Worm (Caenorhabditis elegans): ENCODE data around the gene Y51A2B.4.

The Y51A2B.4 gene

ce11 chrV:18359888-18360287 is 29.1 kb downstream of the Y51A2B.4 start, which contains the start of gene C08E8.5:
TSS of gene C08E8.5 (minus strand) at chrV:18359988.
- no peak for TF ChIP-seq skn-1 (tag; optimal IDR thresholded peaks at IDR 0.05)
- TF ChIP-seq mdl-1 (tag; optimal IDR thresholded peaks at IDR 0.05), result no peak

ce11 chrV:18355742-18356141 is 33.2 kb downstream of the Y51A2B.4 start, which contains the start of gene C08E8.2:
TSS of gene C08E8.2 (minus strand) at chrV:18355842.
- TF ChIP-seq ceh-9 (tag; optimal IDR thresholded peaks at IDR 0.05) (no peak), R02D3.7 (tag; optimal IDR thresholded peaks at IDR 0.05) (no peak)

- no peak for TF ChIP-seq tbx-2 (tag; optimal IDR thresholded peaks at IDR 0.05)
- no peak for TF ChIP-seq ceh-9 (tag; optimal IDR thresholded peaks at IDR 0.05)
- TF ChIP-seq zag-1 (tag; optimal IDR thresholded peaks at IDR 0.05), result no peak
- no peak for TF ChIP-seq pqm-1 (tag; optimal IDR thresholded peaks at IDR 0.05)
- no peak for TF ChIP-seq nhr-237 (tag; optimal IDR thresholded peaks at IDR 0.05)
- no peak for TF ChIP-seq daf-12 (tag; optimal IDR thresholded peaks at IDR 0.05)
- TF ChIP-seq mdl-1 (tag; optimal IDR thresholded peaks at IDR 0.05), result no peak
- no peak for TF ChIP-seq nhr-76 (tag; optimal IDR thresholded peaks at IDR 0.05)
These were observed 34.6 kb downstream of the Y51A2B.4 start for ce11 chrV:18354299-18354698.

ce11 chrV:18350721-18351120 is 38.2 kb downstream of the Y51A2B.4 start, which contains the start of gene C08E8.11:
TSS of gene C08E8.11 (plus strand) at chrV:18351021.
- TF ChIP-seq R02D3.7 (tag; optimal IDR thresholded peaks at IDR 0.05), result no peak
- TF ChIP-seq lsy-12 (tag; optimal IDR thresholded peaks at IDR 0.05), result no peak
- no peak for TF ChIP-seq sea-2 (GFP tag; optimal IDR thresholded peaks at IDR 0.05)
- TF ChIP-seq nhr-25 (tag; optimal IDR thresholded peaks at IDR 0.05), result no peak
- no peak for TF ChIP-seq ceh-82 (tag; optimal IDR thresholded peaks at IDR 0.05)
- TF ChIP-seq nhr-237 (tag; optimal IDR thresholded peaks at IDR 0.05), result no peak
- no peak for TF ChIP-seq snpc-4 (tag; optimal IDR thresholded peaks at IDR 0.05)
- TF ChIP-seq ama-1 (optimal IDR thresholded peaks at IDR 0.05), result no peak
- no peak for TF ChIP-seq nhr-77 (tag; optimal IDR thresholded peaks at IDR 0.05)
- no peak for TF ChIP-seq mml-1 (tag; optimal IDR thresholded peaks at IDR 0.05)
- no peak for TF ChIP-seq skn-1 (tag; optimal IDR thresholded peaks at IDR 0.05)
- TF ChIP-seq aly-2 (tag; optimal IDR thresholded peaks at IDR 0.05), result no peak
- no peak for TF ChIP-seq pqm-1 (tag; optimal IDR thresholded peaks at IDR 0.05)
- no peak for TF ChIP-seq fkh-10 (GFP tag; optimal IDR thresholded peaks at IDR 0.05)
- TF ChIP-seq ceh-16 (tag; optimal IDR thresholded peaks at IDR 0.05), result no peak
- no peak for TF ChIP-seq unc-62 (GFP tag; optimal IDR thresholded peaks at IDR 0.05)
- no peak for TF ChIP-seq ztf-11 (tag; optimal IDR thresholded peaks at IDR 0.05)
- no peak for TF ChIP-seq fkh-2 (tag; optimal IDR thresholded peaks at IDR 0.05)

- TF ChIP-seq pha-4 (tag; optimal IDR thresholded peaks at IDR 0.05), result no peak
- TF ChIP-seq snpc-4 (tag; optimal IDR thresholded peaks at IDR 0.05), result no peak
- TF ChIP-seq sea-2 (GFP tag; optimal IDR thresholded peaks at IDR 0.05), result no peak
- TF ChIP-seq hmg-11 (tag; optimal IDR thresholded peaks at IDR 0.05), result no peak
These were observed 38.9 kb downstream of the Y51A2B.4 start, which contains the start of gene C08E8.3 for ce11 chrV:18350046-18350445. TSS of gene C08E8.3 (plus strand) at chrV:18350129.

- TF ChIP-seq ceh-28 (tag; optimal IDR thresholded peaks at IDR 0.05) (peak; percentile 44), snpc-4 (tag; optimal IDR thresholded peaks at IDR 0.05) (no peak), egl-27 (tag; optimal IDR thresholded peaks at IDR 0.05) (peak; percentile 88), elt-2 (tag; optimal IDR thresholded peaks at IDR 0.05) (peak; percentile 100), R02D3.7 (tag; optimal IDR thresholded peaks at IDR 0.05) (no peak), nhr-23 (tag; optimal IDR thresholded peaks at IDR 0.05) (peak; percentile 57), fos-1 (tag; optimal IDR thresholded peaks at IDR 0.05) (peak; percentile 81), pqm-1 (tag; optimal IDR thresholded peaks at IDR 0.05) (peak; percentile 100), elt-3 (tag; optimal IDR thresholded peaks at IDR 0.05) (peak; percentile 68 to 96 (median 94)), nhr-43 (tag; optimal IDR thresholded peaks at IDR 0.05; ENCODE audit: poor library complexity, severe bottlenecking) (peak; percentile 75), ceh-82 (tag; optimal IDR thresholded peaks at IDR 0.05) (no peak), pha-4 (tag; optimal IDR thresholded peaks at IDR 0.05) (peak; percentile 55), skn-1 (tag; optimal IDR thresholded peaks at IDR 0.05) (peak; percentile 34), jun-1 (tag; optimal IDR thresholded peaks at IDR 0.05) (peak; percentile 98)
These were observed 42.9 kb downstream of the Y51A2B.4 start for ce11 chrV:18346080-18346479.

All from whole organism, L3 larva.